Fruit fly (Drosophila melanogaster): ENCODE measurements around the gene Cf2.

Gene Cf2

DNA sequence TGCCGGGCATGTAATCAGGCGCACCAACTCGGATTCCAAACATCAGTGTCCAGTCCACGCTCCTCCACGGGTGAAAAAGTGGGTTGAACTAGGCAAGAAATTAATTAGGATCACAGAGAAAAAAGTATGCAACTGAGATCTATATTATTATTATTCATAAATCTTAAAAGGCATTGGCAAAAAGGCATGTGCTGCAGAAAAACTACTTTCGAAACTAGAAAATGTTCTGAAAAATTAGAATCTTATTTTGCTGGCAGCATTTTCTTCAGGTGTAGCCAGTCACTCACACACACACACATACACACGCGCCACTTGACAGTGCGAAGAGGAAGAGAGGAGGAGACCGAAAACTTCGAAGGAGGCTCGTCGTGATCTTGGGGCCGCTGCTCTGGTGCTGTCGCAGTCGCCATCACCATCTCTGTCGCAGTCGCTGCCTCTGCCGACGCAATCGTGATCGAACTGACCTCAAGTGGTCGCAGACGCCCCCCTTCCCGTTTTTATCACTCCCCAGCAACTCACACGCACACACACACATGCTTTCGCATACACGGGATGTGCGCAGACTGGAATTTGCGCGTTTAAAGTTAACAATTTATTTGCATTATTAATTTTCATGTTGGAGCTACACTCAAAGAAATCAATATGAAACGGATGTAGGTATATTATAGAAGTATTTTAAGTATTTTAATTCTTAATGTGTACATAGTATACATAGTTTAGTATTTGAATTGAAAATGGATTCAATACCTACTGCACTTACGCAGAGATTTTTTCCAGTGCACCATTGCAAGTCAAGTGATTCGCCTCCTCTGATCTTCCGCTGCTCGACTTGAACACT, 4.7 kb upstream of the Cf2 start (continued):
- TF ChIP-seq CG16815 (GFP tag; optimal IDR thresholded peaks at IDR 0.05) (peak; percentile 57), CG14860 (GFP tag; IDR thresholded peaks at IDR 0.05; ENCODE audit: partially characterized antibody) (no peak), Dad (GFP tag; optimal IDR thresholded peaks at IDR 0.05) (no peak), gce (GFP tag; IDR thresholded peaks at IDR 0.05) (peak; percentile 41; the same call in 1 of the 3 replicates), BEAF-32 (GFP tag; optimal IDR thresholded peaks at IDR 0.05) (no peak), CG18262 (tag; optimal IDR thresholded peaks at IDR 0.05) (peak; percentile 25), CG12236 (GFP tag; optimal IDR thresholded peaks at IDR 0.05) (no peak), D (optimal IDR thresholded peaks at IDR 0.05) (no peak), D (GFP tag; optimal IDR thresholded peaks at IDR 0.05) (no peak), sisA (GFP tag; IDR thresholded peaks at IDR 0.05) (peak; percentile 63), lov (optimal IDR thresholded peaks at IDR 0.05) (no peak), lov (GFP tag; IDR thresholded peaks at IDR 0.05) (peak; percentile 54; the same call in 1 of the 3 replicates), gsb-n (tag; optimal IDR thresholded peaks at IDR 0.05) (peak; percentile 41), Oli (tag; optimal IDR thresholded peaks at IDR 0.05) (peak; percentile 70), CG15011 (GFP tag; optimal IDR thresholded peaks at IDR 0.05) (peak; percentile 32), crol (GFP tag; IDR thresholded peaks at IDR 0.05) (peak; percentile 69), Blimp-1 (GFP tag; optimal IDR thresholded peaks at IDR 0.05) (peak; percentile 19), Deaf1 (tag; optimal IDR thresholded peaks at IDR 0.05) (no peak), Bgb (GFP tag; IDR thresholded peaks at IDR 0.05; ENCODE audit: partially characterized antibody) (no peak), CG32532 (GFP tag; IDR thresholded peaks at IDR 0.05) (peak; percentile 79), Oaz (GFP tag; IDR thresholded peaks at IDR 0.05) (0 out of 2 replicates have a peak, but pooled peaks have one; percentile 15), CG13424 (tag; optimal IDR thresholded peaks at IDR 0.05) (peak; percentile 57), slp2 (GFP tag; optimal IDR thresholded peaks at IDR 0.05) (no peak), Dref (GFP tag; IDR thresholded peaks at IDR 0.05) (no peak), Mes4 (GFP tag; optimal IDR thresholded peaks at IDR 0.05) (no peak), CG9437 (GFP tag; optimal IDR thresholded peaks at IDR 0.05) (peak; percentile 3), H2.0 (GFP tag; IDR thresholded peaks at IDR 0.05) (peak; percentile 64), CG7963 (GFP tag; IDR thresholded peaks at IDR 0.05; ENCODE audit: partially characterized antibody) (no peak), CG3847 (GFP tag; IDR thresholded peaks at IDR 0.05) (peak; percentile 56), Mad (GFP tag; optimal IDR thresholded peaks at IDR 0.05) (no peak), CG1792 (GFP tag; optimal IDR thresholded peaks at IDR 0.05) (no peak), Fer2 (tag; optimal IDR thresholded peaks at IDR 0.05) (no peak), Drgx (GFP tag; IDR thresholded peaks at IDR 0.05) (peak; percentile 94), sob (GFP tag; IDR thresholded peaks at IDR 0.05) (peak; percentile 68), hkb (optimal IDR thresholded peaks at IDR 0.05) (no peak), hkb (GFP tag; IDR thresholded peaks at IDR 0.05) (peak; percentile 75), onecut (GFP tag; IDR thresholded peaks at IDR 0.05) (no peak), Nf-YB (GFP tag; optimal IDR thresholded peaks at IDR 0.05) (peak; percentile 24), crp (GFP tag; optimal IDR thresholded peaks at IDR 0.05) (no peak), CG2678 (tag; optimal IDR thresholded peaks at IDR 0.05) (peak; percentile 68), Stat92E (GFP tag; optimal IDR thresholded peaks at IDR 0.05) (no peak), CG32767 (GFP tag; IDR thresholded peaks at IDR 0.05) (peak; percentile 32), ci (GFP tag; IDR thresholded peaks at IDR 0.05) (peak; percentile 67), CG8765 (GFP tag; IDR thresholded peaks at IDR 0.05) (0 out of 2 replicates have a peak, but pooled peaks have one; percentile 42), Lpt (GFP tag; optimal IDR thresholded peaks at IDR 0.05) (no peak), org-1 (GFP tag; optimal IDR thresholded peaks at IDR 0.05) (peak; percentile 14), CG11085 (GFP tag; IDR thresholded peaks at IDR 0.05) (peak; percentile 35), Vsx1 (GFP tag; optimal IDR thresholded peaks at IDR 0.05) (peak; percentile 6), CG17568 (GFP tag; optimal IDR thresholded peaks at IDR 0.05) (peak; percentile 21)
